Fruit fly (Drosophila melanogaster) whole organism, embryonic: ENCODE measurements around the gene CG18180.

Experiments used
- Abd-B ChIP-seq: fragments of 200-800 bp; sonication (Bioruptor generic); optimal IDR thresholded peaks from 2 replicates; lab custom pipeline; 2018; ENCODE audit warnings: missing biosample characterization, mild to moderate bottlenecking, missing genetic modification characterization, moderate library complexity
- Ada2b ChIP-seq: fragments of 200-800 bp; sonication (Bioruptor generic); IDR thresholded peaks from 2 replicates; pipeline ENCODE4 v1.3.6; 2022; ENCODE audit warnings: missing biosample characterization, missing genetic modification characterization
- Atf6 ChIP-seq: fragments of 200-800 bp; sonication (Bioruptor generic); IDR thresholded peaks from 2 replicates; pipeline ENCODE4 v1.3.6; 2022; ENCODE audit warnings: missing biosample characterization, missing genetic modification characterization
- CG10431 ChIP-seq: fragments of 200-800 bp; sonication (Bioruptor generic); optimal IDR thresholded peaks from 3 replicates; lab custom pipeline; 2018; ENCODE audit warnings: missing biosample characterization, mild to moderate bottlenecking, missing genetic modification characterization
- CG11560 ChIP-seq: fragments of 200-800 bp; sonication (Bioruptor generic); IDR thresholded peaks from 3 replicates; pipeline ENCODE4 v1.3.6; 2022; ENCODE audit warnings: missing biosample characterization, missing genetic modification characterization
- CG12391 ChIP-seq: fragments of 200-800 bp; sonication (Bioruptor generic); optimal IDR thresholded peaks from 3 replicates; lab custom pipeline; 2018; ENCODE audit warnings: missing biosample characterization, mild to moderate bottlenecking, missing genetic modification characterization, moderate library complexity
- CG15479 ChIP-seq: fragments of 200-800 bp; sonication (Bioruptor generic); optimal IDR thresholded peaks from 3 replicates; lab custom pipeline; 2019; ENCODE audit warnings: missing biosample characterization, mild to moderate bottlenecking, missing genetic modification characterization, moderate library complexity
- CG15696 ChIP-seq: fragments of 200-800 bp; sonication (Bioruptor generic); optimal IDR thresholded peaks from 2 replicates; lab custom pipeline; 2019; ENCODE audit warnings: missing biosample characterization, mild to moderate bottlenecking, missing genetic modification characterization, moderate library complexity
- CG16815 ChIP-seq: fragments of 200-800 bp; sonication (Bioruptor generic); optimal IDR thresholded peaks from 3 replicates; lab custom pipeline; 2017; ENCODE audit warnings: missing biosample characterization, mild to moderate bottlenecking, missing genetic modification characterization
- CG17328 ChIP-seq: fragments of 200-800 bp; sonication (Bioruptor generic); IDR thresholded peaks from 2 replicates; pipeline ENCODE4 v1.3.6; 2022; ENCODE audit warnings: missing biosample characterization, missing genetic modification characterization
- CG2116 ChIP-seq: fragments of 200-800 bp; sonication (Bioruptor generic); optimal IDR thresholded peaks from 3 replicates; lab custom pipeline; 2018; ENCODE audit warnings: missing biosample characterization, mild to moderate bottlenecking, missing genetic modification characterization
- CG30403 ChIP-seq: fragments of 200-800 bp; sonication (Bioruptor generic); optimal IDR thresholded peaks from 3 replicates; lab custom pipeline; 2016; ENCODE audit warnings: missing biosample characterization, missing genetic modification characterization
- CG32767 ChIP-seq: fragments of 200-800 bp; sonication (Bioruptor generic); IDR thresholded peaks from 2 replicates; pipeline ENCODE4 v1.3.6; 2022; ENCODE audit warnings: missing biosample characterization, missing genetic modification characterization
- CG34422 ChIP-seq: fragments of 200-800 bp; sonication (Bioruptor generic); IDR thresholded peaks from 3 replicates; pipeline ENCODE4 v1.3.6; 2022; ENCODE audit warnings: missing biosample characterization, missing genetic modification characterization
- CG8388 ChIP-seq: fragments of 200-800 bp; sonication (Bioruptor generic); optimal IDR thresholded peaks from 2 replicates; lab custom pipeline; 2019; ENCODE audit warnings: missing biosample characterization, mild to moderate bottlenecking, missing genetic modification characterization, moderate library complexity
- CG9609 ChIP-seq: fragments of 200-800 bp; sonication (Bioruptor generic); optimal IDR thresholded peaks from 3 replicates; lab custom pipeline; 2016; ENCODE audit warnings: missing biosample characterization, missing genetic modification characterization
- CoRest ChIP-seq: fragments of 200-800 bp; sonication (Bioruptor generic); optimal IDR thresholded peaks from 3 replicates; lab custom pipeline; 2018; ENCODE audit warnings: missing biosample characterization, mild to moderate bottlenecking, missing genetic modification characterization, moderate library complexity
- Dad ChIP-seq: fragments of 200-800 bp; sonication (Bioruptor generic); optimal IDR thresholded peaks from 3 replicates; lab custom pipeline; 2016; ENCODE audit warnings: missing biosample characterization, missing genetic modification characterization
- Elba2 ChIP-seq: fragments of 200-800 bp; sonication (Bioruptor generic); optimal IDR thresholded peaks from 3 replicates; lab custom pipeline; 2016; ENCODE audit warnings: missing biosample characterization, missing genetic modification characterization
- H15 ChIP-seq: fragments of 200-800 bp; sonication (Bioruptor generic); IDR thresholded peaks from 3 replicates; pipeline ENCODE4 v1.3.6; 2022; ENCODE audit warnings: missing biosample characterization, missing genetic modification characterization
- HHEX ChIP-seq: fragments of 200-800 bp; sonication (Bioruptor generic); optimal IDR thresholded peaks from 3 replicates; lab custom pipeline; 2017; ENCODE audit warnings: missing biosample characterization, mild to moderate bottlenecking, missing genetic modification characterization, missing genetic modification reagents
- Hey ChIP-seq: fragments of 200-800 bp; sonication (Bioruptor generic); optimal IDR thresholded peaks from 3 replicates; lab custom pipeline; 2018; ENCODE audit warnings: missing biosample characterization, mild to moderate bottlenecking, missing genetic modification characterization
- Hmr ChIP-seq: fragments of 200-800 bp; sonication (Bioruptor generic); optimal IDR thresholded peaks from 3 replicates; lab custom pipeline; 2017; ENCODE audit warnings: mild to moderate bottlenecking, missing biosample characterization, missing genetic modification reagents, missing genetic modification characterization
- Hmx ChIP-seq: fragments of 200-800 bp; sonication (Bioruptor generic); optimal IDR thresholded peaks from 2 replicates; lab custom pipeline; 2016; ENCODE audit warnings: missing biosample characterization, missing genetic modification characterization
- Kr ChIP-seq: fragments of 200-800 bp; sonication (Bioruptor generic); optimal IDR thresholded peaks from 2 replicates; lab custom pipeline; 2017; ENCODE audit warnings: missing biosample characterization, mild to moderate bottlenecking, missing genetic modification characterization
- Lhr ChIP-seq: fragments of 200-800 bp; sonication (Bioruptor generic); optimal IDR thresholded peaks from 3 replicates; lab custom pipeline; 2017; ENCODE audit warnings: mild to moderate bottlenecking, missing biosample characterization, missing genetic modification reagents, missing genetic modification characterization
- MESR4 ChIP-seq: fragments of 200-800 bp; sonication (Bioruptor generic); optimal IDR thresholded peaks from 2 replicates; lab custom pipeline; 2018; ENCODE audit warnings: missing biosample characterization, mild to moderate bottlenecking, missing genetic modification characterization, moderate library complexity
- Meics ChIP-seq: fragments of 200-800 bp; sonication (Bioruptor generic); optimal IDR thresholded peaks from 2 replicates; lab custom pipeline; 2017; ENCODE audit warnings: missing biosample characterization, mild to moderate bottlenecking, missing genetic modification characterization
- Mrtf ChIP-seq: fragments of 200-800 bp; sonication (Bioruptor generic); IDR thresholded peaks from 3 replicates; pipeline ENCODE4 v1.3.6; 2022; ENCODE audit warnings: missing biosample characterization, missing genetic modification characterization
- Pdp1 ChIP-seq, 2 experiments: fragments of 200-800 bp; sonication (Bioruptor generic); optimal IDR thresholded peaks; 3 replicates each; lab custom pipeline; 2016; ENCODE audit warnings: missing biosample characterization in 2 of 2, missing genetic modification characterization in 2 of 2, mild to moderate bottlenecking in 1 of 2, moderate library complexity in 1 of 2
- bbx ChIP-seq: fragments of 200-800 bp; sonication (Bioruptor generic); IDR thresholded peaks from 2 replicates; pipeline ENCODE4 v1.3.6; 2022; ENCODE audit warnings: missing biosample characterization, missing genetic modification characterization; ENCODE audit not compliant: partially characterized antibody
- crol ChIP-seq: fragments of 200-800 bp; sonication (Bioruptor generic); IDR thresholded peaks from 2 replicates; pipeline ENCODE4 v1.3.6; 2022; ENCODE audit warnings: missing biosample characterization, missing genetic modification characterization
- dm ChIP-seq: fragments of 200-800 bp; sonication (Bioruptor generic); optimal IDR thresholded peaks from 3 replicates; lab custom pipeline; 2016; ENCODE audit warnings: missing biosample characterization, missing genetic modification characterization
- gcm2 ChIP-seq: fragments of 200-800 bp; sonication (Bioruptor generic); optimal IDR thresholded peaks from 2 replicates; lab custom pipeline; 2016; ENCODE audit warnings: missing biosample characterization, missing genetic modification characterization
- lilli ChIP-seq: fragments of 200-800 bp; sonication (Bioruptor generic); optimal IDR thresholded peaks from 3 replicates; lab custom pipeline; 2016; ENCODE audit warnings: missing biosample characterization, missing genetic modification characterization
- lola ChIP-seq, 3 experiments: fragments of >200 bp in 2 of 3; fragments of 200-800 bp in 1 of 3; sonication (Bioruptor generic) in 1 of 3; optimal IDR thresholded peaks; 2 replicates each; lab custom pipeline; 2017 to 2019; ENCODE audit warnings: missing biosample characterization in 3 of 3, missing genetic modification characterization in 3 of 3, mild to moderate bottlenecking in 1 of 3, moderate library complexity in 1 of 3
- oc ChIP-seq: fragments of 200-800 bp; sonication (Bioruptor generic); optimal IDR thresholded peaks from 2 replicates; lab custom pipeline; 2018; ENCODE audit warnings: missing biosample characterization, mild to moderate bottlenecking, missing genetic modification characterization, moderate library complexity
- pfk ChIP-seq: fragments of 200-800 bp; sonication (Bioruptor generic); optimal IDR thresholded peaks from 2 replicates; lab custom pipeline; 2018; ENCODE audit warnings: missing biosample characterization, mild to moderate bottlenecking, missing genetic modification characterization, moderate library complexity
- pros ChIP-seq: fragments of 200-800 bp; sonication (Bioruptor generic); optimal IDR thresholded peaks from 3 replicates; lab custom pipeline; 2019; ENCODE audit warnings: missing biosample characterization, mild to moderate bottlenecking, missing genetic modification characterization, moderate library complexity
- ro ChIP-seq: fragments of 200-800 bp; sonication (Bioruptor generic); IDR thresholded peaks from 2 replicates; pipeline ENCODE4 v1.3.6; 2022; ENCODE audit warnings: missing biosample characterization, missing genetic modification characterization
- sens-2 ChIP-seq: fragments of 200-800 bp; sonication (Bioruptor generic); IDR thresholded peaks from 2 replicates; pipeline ENCODE4 v1.3.6; 2022; ENCODE audit warnings: missing biosample characterization, missing genetic modification characterization
- shn ChIP-seq: fragments of 200-800 bp; sonication (Bioruptor generic); optimal IDR thresholded peaks from 3 replicates; lab custom pipeline; 2016; ENCODE audit warnings: missing biosample characterization, missing genetic modification characterization
- sima ChIP-seq: fragments of 200-800 bp; sonication (Bioruptor generic); optimal IDR thresholded peaks from 2 replicates; lab custom pipeline; 2016; ENCODE audit warnings: missing biosample characterization, missing genetic modification characterization
- sob ChIP-seq: fragments of 200-800 bp; sonication (Bioruptor generic); IDR thresholded peaks from 2 replicates; pipeline ENCODE4 v1.3.6; 2022; ENCODE audit warnings: missing biosample characterization, missing genetic modification characterization
- sr ChIP-seq: fragments of 200-800 bp; sonication (Bioruptor generic); IDR thresholded peaks from 3 replicates; pipeline ENCODE4 v1.3.6; 2022; ENCODE audit warnings: missing biosample characterization, missing genetic modification characterization
- stwl ChIP-seq: fragments of 200-800 bp; sonication (Bioruptor generic); optimal IDR thresholded peaks from 3 replicates; lab custom pipeline; 2018; ENCODE audit warnings: missing biosample characterization, mild to moderate bottlenecking, missing genetic modification characterization, moderate library complexity
- toy ChIP-seq: fragments of 200-800 bp; sonication (Bioruptor generic); IDR thresholded peaks from 2 replicates; pipeline ENCODE4 v1.3.6; 2022; ENCODE audit warnings: missing biosample characterization, missing genetic modification characterization
- ttk ChIP-seq: fragments of 200-800 bp; sonication (Bioruptor generic); IDR thresholded peaks from 2 replicates; pipeline ENCODE4 v2.1.2; 2022; ENCODE audit warnings: missing biosample characterization, missing genetic modification characterization
- unpg ChIP-seq: fragments of 200-800 bp; sonication (Bioruptor generic); optimal IDR thresholded peaks from 3 replicates; lab custom pipeline; 2018; ENCODE audit warnings: missing biosample characterization, mild to moderate bottlenecking, missing genetic modification characterization, moderate library complexity
- usp ChIP-seq: fragments of >200 bp; optimal IDR thresholded peaks from 2 replicates; lab custom pipeline; 2017; ENCODE audit warnings: missing biosample characterization, missing genetic modification characterization
- zf30C ChIP-seq: fragments of 200-800 bp; sonication (Bioruptor generic); optimal IDR thresholded peaks from 3 replicates; lab custom pipeline; 2018; ENCODE audit warnings: missing biosample characterization, mild to moderate bottlenecking, missing genetic modification characterization

Gene CG18180

DNA sequence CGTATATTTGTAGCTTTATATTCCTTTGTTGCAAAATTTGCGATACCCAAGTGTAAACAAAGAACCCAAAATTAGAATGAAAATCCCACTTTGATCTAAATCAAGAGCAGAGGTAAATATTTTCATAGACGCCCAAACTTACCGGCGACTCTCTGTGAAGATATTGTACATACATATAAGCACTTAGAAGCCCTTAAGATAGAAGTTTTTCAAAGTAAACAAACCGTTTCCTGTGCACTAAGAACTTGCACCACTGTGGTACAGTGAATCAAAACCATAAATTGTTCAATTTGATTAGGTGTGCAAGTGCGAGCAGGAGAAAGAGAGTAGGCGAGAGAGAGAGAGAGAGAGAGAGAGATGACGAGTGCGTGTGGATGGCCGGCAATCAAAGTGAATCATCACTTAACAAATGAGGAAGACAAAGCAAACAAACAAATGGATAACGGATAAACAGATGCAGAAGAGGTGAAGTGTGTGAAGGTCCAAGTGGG is 37.2 kb downstream of the CG18180 start (continued):
- TF ChIP-seq HHEX (GFP tag; lab: Kevin White, UChicago) (no peak), gcm2 (GFP tag; lab: Kevin White, UChicago) (no peak), sr (GFP tag; lab: Robert Waterston, UW) (no peak), CG10431 (no peak), CG15696 (tag; lab: Kevin White, UChicago) (no peak), CG11560 (no peak), pros (no peak), sens-2 (GFP tag; lab: Robert Waterston, UW) (peak; percentile 30; the same call in 1 of the 2 replicates), bbx (no peak), Elba2 (GFP tag; lab: Kevin White, UChicago) (no peak), shn (no peak), CG30403 (GFP tag; lab: Kevin White, UChicago) (no peak), Dad (no peak), CG15479 (GFP tag; lab: Kevin White, UChicago) (peak; percentile 92), CoRest (no peak), dm (GFP tag; lab: Kevin White, UChicago) (no peak), Pdp1 (GFP tag; optimal IDR thresholded peaks at IDR 0.05; lab: Kevin White, UChicago) (peak in 1 of 2 experiments; percentile 37), stwl (tag; lab: Kevin White, UChicago) (no peak), Hmr (GFP tag; lab: Kevin White, UChicago) (no peak), CG2116 (GFP tag; lab: Kevin White, UChicago) (no peak), ro (GFP tag; lab: Robert Waterston, UW) (no peak), CG32767 (GFP tag; lab: Robert Waterston, UW) (no peak), usp (GFP tag; lab: Kevin White, UChicago) (no peak), Meics (no peak), sima (no peak), Mrtf (GFP tag; lab: Robert Waterston, UW) (no peak), Lhr (no peak), zf30C (GFP tag; lab: Kevin White, UChicago) (no peak), CG12391 (tag; lab: Kevin White, UChicago) (peak; percentile 6), Atf6 (GFP tag; lab: Robert Waterston, UW) (no peak), ttk (GFP tag; lab: Robert Waterston, UW) (no peak), lilli (GFP tag; lab: Kevin White, UChicago) (no peak), sob (GFP tag; lab: Robert Waterston, UW) (no peak), Kr (GFP tag; lab: Kevin White, UChicago) (no peak), Hey (tag; lab: Kevin White, UChicago) (no peak), MESR4 (GFP tag; lab: Kevin White, UChicago) (no peak), Ada2b (GFP tag; lab: Robert Waterston, UW) (peak; percentile 3; the same call in 1 of the 2 replicates), Hmx (GFP tag; lab: Kevin White, UChicago) (no peak), pfk (GFP tag; lab: Kevin White, UChicago) (no peak), CG9609 (no peak), crol (GFP tag; lab: Robert Waterston, UW) (no peak; the same call in 1 of the 2 replicates), CG16815 (GFP tag; lab: Kevin White, UChicago) (no peak), CG34422 (no peak), unpg (no peak), Abd-B (GFP tag; lab: Kevin White, UChicago) (no peak), oc (tag; lab: Kevin White, UChicago) (no peak), CG8388 (GFP tag; lab: Kevin White, UChicago) (peak; percentile 68), CG17328 (GFP tag; lab: Robert Waterston, UW) (no peak), H15 (GFP tag; lab: Robert Waterston, UW) (no peak), lola (GFP tag; optimal IDR thresholded peaks at IDR 0.05; lab: Kevin White, UChicago) (peak in 1 of 3 experiments; percentile 24), toy (no peak)
